Worm (Caenorhabditis elegans): ENCODE results near the gene F55G11.8.

DNA sequence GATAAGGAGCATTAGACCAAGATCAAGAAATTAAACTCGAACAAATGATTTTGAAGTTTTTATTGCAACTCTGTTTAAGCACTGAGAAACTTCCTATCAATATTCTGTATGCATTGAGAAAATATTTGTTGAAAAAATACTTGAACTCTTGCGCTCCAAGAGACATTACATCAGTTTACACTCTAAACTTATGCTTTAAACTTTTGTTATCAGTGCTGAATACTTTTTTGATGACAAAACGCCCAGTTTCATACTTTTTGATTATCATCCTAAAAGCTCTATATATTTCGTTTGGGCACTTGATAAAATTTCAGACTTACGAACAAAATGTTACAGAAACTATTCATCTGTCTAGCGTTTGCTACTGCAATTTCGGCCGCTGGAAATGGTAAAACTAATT, 13.4 kb downstream of the F55G11.8 start, which contains the start of gene dod-17:
- TF ChIP-seq nhr-237 (tag; optimal IDR thresholded peaks at IDR 0.05) = no peak
- no peak for TF ChIP-seq unc-62 (GFP tag; optimal IDR thresholded peaks at IDR 0.05)
- no peak for TF ChIP-seq snpc-4 (tag; optimal IDR thresholded peaks at IDR 0.05)
- TF ChIP-seq mab-5 (tag; optimal IDR thresholded peaks at IDR 0.05) = no peak
- no peak for TF ChIP-seq nhr-76 (tag; optimal IDR thresholded peaks at IDR 0.05)
- no peak for TF ChIP-seq lin-32 (GFP tag; optimal IDR thresholded peaks at IDR 0.05)
- no peak for TF ChIP-seq mep-1 (tag; optimal IDR thresholded peaks at IDR 0.05)
- no peak for TF ChIP-seq flh-1 (GFP tag; optimal IDR thresholded peaks at IDR 0.05)
- no peak for TF ChIP-seq ceh-39 (tag; optimal IDR thresholded peaks at IDR 0.05)
- TF ChIP-seq nhr-12 (tag; optimal IDR thresholded peaks at IDR 0.05) = no peak
- TF ChIP-seq nhr-28 (tag; optimal IDR thresholded peaks at IDR 0.05) = no peak
- TF ChIP-seq sem-2 (GFP tag; optimal IDR thresholded peaks at IDR 0.05) = no peak
- TF ChIP-seq unc-120 (tag; optimal IDR thresholded peaks at IDR 0.05; ENCODE audit: poor library complexity, severe bottlenecking) = no peak
